Worm (Caenorhabditis elegans) whole organism, dauer: ENCODE data around the gene cdk-1.

Experiments
- unc-62 ChIP-seq: sonication (generic microtip); optimal IDR thresholded peaks from 2 replicates; lab custom pipeline; 2017; ENCODE audit warnings: missing biosample characterization, missing genetic modification reagents, missing genetic modification characterization

The cdk-1 gene

ce11 chrIII:9747133-9747532, at the start of gene cdk-1, which contains the start of gene iff-1:
cdk-1 (plus strand) TSS chrIII:9747472.
iff-1 (minus strand) TSS chrIII:9747193.
- TF ChIP-seq unc-62 (GFP tag; lab: Kevin White, UChicago) = no peak

- no peak for TF ChIP-seq unc-62 (GFP tag; lab: Kevin White, UChicago)
Measured at ce11 chrIII:9697886-9698285, 49.4 kb upstream of the cdk-1 start.

DNA sequence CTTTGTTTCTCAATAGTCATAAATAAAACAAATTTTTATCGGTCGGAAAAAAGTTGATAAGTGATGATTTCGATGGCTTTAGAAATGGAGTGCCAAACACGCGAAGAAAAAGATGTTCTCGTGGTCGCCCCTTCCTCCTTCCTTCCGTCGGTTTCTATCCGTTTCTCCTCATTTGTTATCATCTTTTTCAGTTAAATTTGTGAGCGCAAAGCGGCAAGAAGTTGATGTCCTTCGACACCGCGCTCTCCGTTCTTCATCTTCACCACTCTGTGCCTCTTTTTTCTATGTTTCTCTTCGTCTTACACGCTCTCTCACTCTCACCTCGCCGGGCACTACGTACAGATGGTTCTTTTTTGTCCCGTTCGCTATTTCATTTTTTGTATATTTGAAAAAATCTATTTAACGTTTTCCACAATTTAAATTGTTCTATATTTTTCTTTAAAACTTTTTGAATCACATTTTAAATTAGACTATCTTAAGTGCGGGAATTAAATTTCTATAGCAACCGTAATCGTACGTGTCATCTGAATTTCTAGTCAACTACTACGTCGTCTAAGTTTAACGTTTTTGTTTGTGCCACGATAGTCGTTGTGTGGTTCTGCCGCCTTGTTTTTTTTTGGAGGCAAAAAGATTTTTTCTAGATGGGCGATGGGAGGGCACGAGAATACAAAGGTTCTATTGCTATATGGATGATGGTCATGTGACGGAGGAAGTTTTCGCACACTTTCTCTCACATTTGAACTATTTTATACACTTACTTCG, 48.5 kb upstream of the cdk-1 start:
- TF ChIP-seq unc-62 (GFP tag; lab: Kevin White, UChicago) = no peak

DNA sequence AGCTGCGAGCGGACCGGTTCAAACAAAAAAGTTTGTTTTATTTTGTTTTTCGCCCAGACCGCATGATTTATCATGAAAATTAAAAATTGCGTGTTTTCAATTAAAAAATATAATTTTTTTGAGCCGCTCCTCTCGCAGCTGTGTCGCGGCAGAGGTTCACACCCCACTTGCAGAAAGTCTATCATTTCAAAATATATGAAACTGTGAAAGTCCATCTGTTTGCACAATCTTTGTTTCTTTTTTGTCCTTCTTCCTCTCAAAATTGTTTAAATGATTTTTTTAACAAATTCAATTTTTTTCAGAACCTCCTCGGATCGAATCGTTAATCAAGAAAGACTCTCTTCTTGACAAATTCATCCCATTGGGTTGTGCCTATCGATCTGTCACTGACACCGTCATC, 47.7 kb upstream of the cdk-1 start, which contains the start of gene tlk-1:
Gene tlk-1 (plus strand): TSS at position 301 of the 400 bp plus-strand sequence.
- TF ChIP-seq unc-62 (GFP tag; lab: Kevin White, UChicago) = no peak

DNA sequence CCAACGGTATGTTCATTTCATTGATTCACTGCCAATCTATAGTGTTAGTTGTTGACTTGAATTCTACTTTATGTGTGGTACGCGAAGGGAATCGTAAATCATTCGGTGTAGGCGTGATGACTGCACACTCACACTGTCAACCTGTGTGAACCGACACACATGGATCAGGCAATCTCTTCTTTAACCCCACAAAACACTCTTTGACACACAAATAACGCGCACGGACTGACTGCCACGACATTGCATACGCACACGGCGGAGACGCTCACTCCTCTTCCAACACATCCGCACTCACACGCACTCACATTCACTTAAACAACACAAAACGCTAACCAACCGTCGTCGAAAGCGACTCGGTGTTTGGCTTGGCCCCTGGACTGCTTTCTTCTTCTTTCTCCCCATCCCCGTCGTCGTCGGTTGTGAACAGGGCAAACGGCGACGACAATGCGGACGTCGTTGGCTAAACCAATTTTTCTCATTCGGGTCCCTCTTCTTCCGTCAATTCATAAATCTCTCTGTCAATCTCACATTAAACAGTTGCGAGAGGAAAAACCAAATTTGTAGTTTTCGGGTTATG, 47.1 kb upstream of the cdk-1 start:
- TF ChIP-seq unc-62 (GFP tag; lab: Kevin White, UChicago) = no peak

- TF ChIP-seq unc-62 (GFP tag; lab: Kevin White, UChicago) = no peak
Measured at ce11 chrIII:9701798-9702197, 45.5 kb upstream of the cdk-1 start.

DNA sequence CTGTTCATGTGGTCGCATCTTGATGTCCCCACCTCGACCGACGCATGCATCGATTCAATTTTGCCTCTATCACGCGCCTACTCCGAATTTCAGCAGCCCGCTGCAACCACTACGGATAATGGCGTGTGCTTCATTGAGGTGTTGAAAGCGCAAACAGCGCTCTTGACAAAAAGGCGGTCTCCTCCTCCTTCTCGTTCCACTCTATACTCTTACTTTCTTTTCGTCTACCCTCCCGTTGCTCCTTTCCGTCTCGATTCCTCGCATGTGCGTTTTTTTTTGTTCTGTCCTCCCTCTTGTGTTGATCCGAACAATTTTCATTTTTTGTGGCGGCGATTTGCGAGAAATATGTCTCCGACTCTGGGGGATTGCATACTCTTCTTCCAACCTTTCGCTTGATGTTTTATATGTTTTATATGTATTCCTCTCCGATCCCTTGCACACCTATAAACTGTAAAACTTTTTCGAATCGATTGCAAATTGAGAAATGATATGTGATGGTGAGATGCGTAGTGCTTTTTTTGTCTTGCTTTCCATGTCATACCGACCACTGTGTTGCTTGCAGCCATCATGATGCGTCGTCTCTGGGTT, 44.5 kb upstream of the cdk-1 start:
- no peak for TF ChIP-seq unc-62 (GFP tag; lab: Kevin White, UChicago)

ce11 chrIII:9703747-9704605, 43.3 kb upstream of the cdk-1 start:
- TF ChIP-seq unc-62 (GFP tag; lab: Kevin White, UChicago) = no peak

- no peak for TF ChIP-seq unc-62 (GFP tag; lab: Kevin White, UChicago)
Measured at ce11 chrIII:9704606-9704938, 42.7 kb upstream of the cdk-1 start.

DNA sequence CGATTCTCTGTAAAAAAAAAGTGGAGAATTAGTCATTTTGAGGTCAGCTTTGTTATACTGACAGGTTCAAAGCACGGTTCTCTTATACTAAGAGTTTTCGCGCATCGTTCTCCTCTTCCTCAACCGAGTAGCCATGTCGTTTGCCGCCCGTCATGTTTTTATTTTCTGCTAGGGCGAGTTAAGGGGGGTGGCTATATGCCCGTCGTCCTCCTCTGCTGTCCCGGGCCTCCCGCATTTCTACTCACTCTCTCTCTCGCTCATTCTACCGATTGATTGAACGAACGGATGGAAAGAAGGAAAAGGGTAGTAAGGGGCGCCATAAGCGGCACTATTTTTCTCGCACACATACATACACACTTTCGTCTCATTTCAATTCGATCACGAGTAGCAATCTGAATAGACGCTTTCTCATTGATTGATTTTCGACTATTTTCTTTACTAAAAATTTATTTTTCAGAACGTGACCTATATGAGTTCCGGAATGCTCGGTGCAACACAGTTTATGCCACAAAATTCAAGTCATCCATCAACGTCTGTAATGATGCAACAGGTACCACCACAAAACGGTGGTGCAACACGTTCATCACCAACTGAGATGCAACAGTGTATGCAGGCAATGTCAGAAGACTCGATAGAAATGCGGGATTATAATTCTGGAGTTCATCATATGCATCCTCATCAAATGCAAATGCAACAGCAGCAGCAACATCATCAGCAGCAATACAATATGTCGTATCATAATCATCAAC, 41.9 kb upstream of the cdk-1 start:
- TF ChIP-seq unc-62 (GFP tag; lab: Kevin White, UChicago) = no peak

DNA sequence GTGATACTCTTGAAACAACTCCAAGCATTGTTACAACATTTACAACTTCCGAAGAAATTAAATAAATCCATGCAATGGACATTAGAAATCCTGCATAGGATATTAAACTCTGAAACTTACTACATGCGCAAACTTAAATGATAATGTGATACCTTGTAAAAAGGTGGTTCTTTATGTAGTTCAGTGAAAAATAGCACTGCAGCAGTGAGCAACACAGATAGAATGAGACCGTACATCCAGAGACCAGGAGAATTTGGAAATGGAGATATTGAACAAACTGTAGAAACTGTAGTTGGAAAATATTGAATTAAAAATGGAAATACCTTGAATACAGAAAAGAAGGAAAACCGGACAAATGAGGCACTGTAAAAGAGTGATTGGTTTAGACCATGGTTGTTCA, 36.1 kb upstream of the cdk-1 start:
- no peak for TF ChIP-seq unc-62 (GFP tag; lab: Kevin White, UChicago)

DNA sequence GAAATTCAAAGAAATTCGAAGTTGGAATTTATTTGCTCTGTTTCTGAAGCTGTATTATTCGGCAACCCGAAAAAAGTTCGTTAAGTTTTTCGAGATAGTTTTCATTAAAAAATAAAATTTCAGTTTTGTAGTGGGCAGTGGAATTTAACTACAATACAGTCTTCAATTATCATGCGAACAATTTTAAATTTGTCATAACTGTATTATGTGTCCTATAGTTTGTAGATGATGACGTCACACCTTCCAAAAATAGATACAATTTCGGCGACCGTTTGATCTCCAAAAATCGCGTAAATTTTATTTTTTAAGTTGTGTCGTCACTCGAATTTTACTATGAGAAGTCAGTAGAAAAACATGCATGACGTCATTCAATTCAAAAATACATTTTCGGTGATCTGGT, 34.1 kb upstream of the cdk-1 start:
- TF ChIP-seq unc-62 (GFP tag; lab: Kevin White, UChicago) = no peak

ce11 chrIII:9713862-9714261, 33.4 kb upstream of the cdk-1 start, which contains the start of gene ncx-6:
ncx-6 (minus strand) TSS chrIII:9713949.
- TF ChIP-seq unc-62 (GFP tag; lab: Kevin White, UChicago) = no peak

- TF ChIP-seq unc-62 (GFP tag; lab: Kevin White, UChicago) = no peak
Measured at ce11 chrIII:9714731-9715130, 32.5 kb upstream of the cdk-1 start.

- TF ChIP-seq unc-62 (GFP tag; lab: Kevin White, UChicago) = no peak
Measured at ce11 chrIII:9717243-9717642, 30.0 kb upstream of the cdk-1 start.
